Worm (Caenorhabditis elegans) whole organism, L4 larva: ENCODE measurements around the gene pde-2.
A peak's percentile ranks its signal among the peaks of the same experiment; 100 is the strongest.
"Not testable (repeated sequence)": the region's sequence is repeated elsewhere in the genome, so short reads cannot be mapped to it uniquely, and the experiment has no call there.

Experiments used
- F44E2.7 ChIP-seq: fragments of 200-800 bp; sonication (Bioruptor generic); IDR thresholded peaks from 2 replicates; pipeline ENCODE4 v2.1.2; 2022; ENCODE audit warnings: missing genetic modification characterization, missing compliant biosample characterization
- T26A8.4 ChIP-seq: fragments of 200-800 bp; sonication (Bioruptor generic); IDR thresholded peaks from 2 replicates; pipeline ENCODE4 v1.3.6; 2022; ENCODE audit warnings: missing genetic modification characterization, missing compliant biosample characterization
- Y48G9A.11 ChIP-seq: fragments of 200-800 bp; sonication (Bioruptor generic); IDR thresholded peaks from 2 replicates; pipeline ENCODE4 v1.3.6; 2022; ENCODE audit warnings: missing genetic modification reagents, missing genetic modification characterization, missing compliant biosample characterization
- ZK337.2 ChIP-seq: fragments of 200-800 bp; sonication (Bioruptor generic); IDR thresholded peaks from 2 replicates; pipeline ENCODE4 v1.3.6; 2022; ENCODE audit warnings: missing genetic modification reagents, missing genetic modification characterization, missing compliant biosample characterization
- aha-1 ChIP-seq: fragments of 150-350 bp; peaks from one replicate; lab custom pipeline; 2014; ENCODE audit warnings: missing biosample characterization, missing genetic modification characterization
- ceh-62 ChIP-seq: sonication (generic microtip); optimal IDR thresholded peaks from 2 replicates; lab custom pipeline; 2017; ENCODE audit warnings: missing biosample characterization, missing genetic modification characterization
- cey-2 ChIP-seq: sonication (generic microtip); optimal IDR thresholded peaks from 3 replicates; lab custom pipeline; 2017; ENCODE audit warnings: missing genetic modification characterization, mild to moderate bottlenecking, missing compliant biosample characterization, antibody characterized with exemption, borderline replicate concordance; ENCODE audit not compliant: insufficient read depth
- daf-16 ChIP-seq, 3 experiments: sonication (generic microtip); optimal IDR thresholded peaks; 2 replicates each; lab custom pipeline; 2016 to 2017; ENCODE audit warnings: missing genetic modification characterization in 3 of 3, missing genetic modification reagents in 3 of 3, mild to moderate bottlenecking in 2 of 3, missing compliant biosample characterization in 2 of 3, missing biosample characterization in 1 of 3, moderate library complexity in 1 of 3
- daf-19 ChIP-seq: fragments of 200-800 bp; sonication (Bioruptor generic); conservative IDR thresholded peaks from 2 replicates; pipeline ENCODE4 v1.3.6; 2022; ENCODE audit warnings: missing genetic modification characterization, missing compliant biosample characterization
- dmd-8 ChIP-seq: fragments of 200-800 bp; sonication (Bioruptor generic); IDR thresholded peaks from 2 replicates; pipeline ENCODE4 v1.3.6; 2022; ENCODE audit warnings: missing genetic modification characterization, missing compliant biosample characterization
- dmd-9 ChIP-seq: fragments of 200-800 bp; sonication (Bioruptor generic); IDR thresholded peaks from 2 replicates; pipeline ENCODE4 v1.3.6; 2022; ENCODE audit warnings: missing genetic modification reagents, missing genetic modification characterization, missing compliant biosample characterization
- dve-1 ChIP-seq: sonication (generic microtip); optimal IDR thresholded peaks from 2 replicates; lab custom pipeline; 2017; ENCODE audit warnings: antibody characterized with exemption, mild to moderate bottlenecking, missing genetic modification characterization, missing compliant biosample characterization; ENCODE audit not compliant: insufficient read depth
- hlh-11 ChIP-seq: fragments of 200-800 bp; sonication (Bioruptor generic); optimal IDR thresholded peaks from 2 replicates; lab custom pipeline; 2018; ENCODE audit warnings: mild to moderate bottlenecking, missing genetic modification characterization, missing compliant biosample characterization
- hlh-30 ChIP-seq: sonication (generic microtip); optimal IDR thresholded peaks from 2 replicates; lab custom pipeline; 2017; ENCODE audit warnings: antibody characterized with exemption, mild to moderate bottlenecking, missing genetic modification characterization, missing compliant biosample characterization; ENCODE audit not compliant: insufficient read depth
- lin-1 ChIP-seq: fragments of 200-800 bp; sonication (Bioruptor generic); IDR thresholded peaks from 2 replicates; pipeline ENCODE4 v1.3.6; 2022; ENCODE audit warnings: missing genetic modification reagents, missing genetic modification characterization, missing compliant biosample characterization
- lin-13 ChIP-seq: fragments of 150-350 bp; optimal IDR thresholded peaks from 2 replicates; lab custom pipeline; 2014; ENCODE audit warnings: missing biosample characterization, missing genetic modification reagents, missing genetic modification characterization
- lin-15B ChIP-seq: fragments of 150-350 bp; sonication (generic microtip); optimal IDR thresholded peaks from 3 replicates; lab custom pipeline; 2014; ENCODE audit warnings: missing biosample characterization, missing genetic modification characterization
- madf-9 ChIP-seq: fragments of 200-800 bp; sonication (Bioruptor generic); conservative IDR thresholded peaks from 2 replicates; pipeline ENCODE4 v1.3.6; 2022; ENCODE audit warnings: missing genetic modification reagents, missing genetic modification characterization, missing compliant biosample characterization
- mdl-1 ChIP-seq, 2 experiments: fragments of 150-350 bp in 1 of 2; sonication (generic microtip) in 1 of 2; optimal IDR thresholded peaks; 2 replicates each; lab custom pipeline; 2014 to 2017; ENCODE audit warnings: missing biosample characterization in 2 of 2, missing genetic modification characterization in 2 of 2
- mep-1 ChIP-seq: fragments of 150-350 bp; sonication (generic microtip); optimal IDR thresholded peaks from 3 replicates; lab custom pipeline; 2014; ENCODE audit warnings: missing biosample characterization, missing genetic modification characterization
- mes-2 ChIP-seq: sonication (generic microtip); optimal IDR thresholded peaks from 2 replicates; lab custom pipeline; 2016; ENCODE audit warnings: missing genotype, mild to moderate bottlenecking, missing genetic modification characterization, missing compliant biosample characterization; ENCODE audit not compliant: poor library complexity, severe bottlenecking
- mxl-3 ChIP-seq: fragments of 200-800 bp; sonication (Bioruptor generic); optimal IDR thresholded peaks from 2 replicates; lab custom pipeline; 2018; ENCODE audit warnings: mild to moderate bottlenecking, missing genetic modification characterization, missing compliant biosample characterization
- nhr-111 ChIP-seq: fragments of 200-800 bp; sonication (Bioruptor generic); optimal IDR thresholded peaks from 2 replicates; lab custom pipeline; 2018; ENCODE audit warnings: mild to moderate bottlenecking, missing genetic modification characterization, missing compliant biosample characterization
- nhr-237 ChIP-seq: sonication (generic microtip); optimal IDR thresholded peaks from 2 replicates; lab custom pipeline; 2017; ENCODE audit warnings: missing biosample characterization, missing genetic modification characterization
- nhr-28 ChIP-seq: fragments of 150-350 bp; optimal IDR thresholded peaks from 2 replicates; lab custom pipeline; 2014; ENCODE audit warnings: missing biosample characterization, missing genetic modification characterization
- nhr-41 ChIP-seq: fragments of 200-800 bp; sonication (Bioruptor generic); IDR thresholded peaks from 2 replicates; pipeline ENCODE4 v1.3.6; 2022; ENCODE audit warnings: missing genetic modification reagents, missing genetic modification characterization, missing compliant biosample characterization
- pha-4 ChIP-seq, 2 experiments: fragments of 150-350 bp in 1 of 2; fragments of 200-800 bp in 1 of 2; sonication (Bioruptor generic) in 1 of 2; IDR thresholded peaks in 1 of 2; optimal IDR thresholded peaks in 1 of 2; 2 replicates each; pipeline versions ENCODE4 v1.3.6 to Lab custom; 2014 to 2022; ENCODE audit warnings: missing genetic modification characterization in 2 of 2, missing genetic modification reagents in 2 of 2, missing biosample characterization in 1 of 2, missing compliant biosample characterization in 1 of 2
- pqm-1 ChIP-seq: sonication (generic microtip); optimal IDR thresholded peaks from 2 replicates; lab custom pipeline; 2017; ENCODE audit warnings: missing biosample characterization, missing genetic modification characterization
- rbr-2 ChIP-seq: sonication (generic microtip); optimal IDR thresholded peaks from 2 replicates; lab custom pipeline; 2016; ENCODE audit warnings: missing genotype, missing genetic modification characterization, missing compliant biosample characterization
- set-16 ChIP-seq: fragments of 200-800 bp; sonication (Bioruptor generic); IDR thresholded peaks from 2 replicates; pipeline ENCODE4 v1.3.6; 2022; ENCODE audit warnings: missing genetic modification reagents, missing genetic modification characterization, missing compliant biosample characterization
- spr-1 ChIP-seq: sonication (generic microtip); optimal IDR thresholded peaks from 2 replicates; lab custom pipeline; 2016; ENCODE audit warnings: mild to moderate bottlenecking, missing genetic modification characterization, missing compliant biosample characterization
- tag-97 ChIP-seq: fragments of 200-800 bp; sonication (Bioruptor generic); IDR thresholded peaks from 2 replicates; pipeline ENCODE4 v1.3.6; 2022; ENCODE audit warnings: missing genetic modification characterization, missing compliant biosample characterization
- vab-7 ChIP-seq: fragments of 200-800 bp; sonication (Bioruptor generic); IDR thresholded peaks from 2 replicates; pipeline ENCODE4 v1.3.6; 2022; ENCODE audit warnings: missing genetic modification reagents, missing genetic modification characterization, missing compliant biosample characterization
- zfp-2 ChIP-seq: sonication (generic microtip); optimal IDR thresholded peaks from 2 replicates; lab custom pipeline; 2016; ENCODE audit warnings: mild to moderate bottlenecking, missing genetic modification characterization, missing compliant biosample characterization

pde-2 gene

ce11 chrIII:9012309-9012708 is 30.6 kb upstream of the pde-2 start, which contains the start of gene F59B2.9 (continued):
- no peak for TF ChIP-seq zfp-2 (tag; lab: Kevin White, UChicago)

- TF ChIP-seq pqm-1 (tag; lab: Kevin White, UChicago) (no peak), Y48G9A.11 (GFP tag; lab: Robert Waterston, UW) (no peak), aha-1 (peak; percentile 6), ZK337.2 (no peak), set-16 (no peak), mes-2 (tag; lab: Kevin White, UChicago) (peak; percentile 29), tag-97 (GFP tag; lab: Robert Waterston, UW) (no peak), lin-1 (GFP tag; lab: Robert Waterston, UW) (no peak)
- TF ChIP-seq, all 104 proteins: peak for 2
Measured at ce11 chrIII:9010047-9010446, 28.4 kb upstream of the pde-2 start, which contains the start of gene F59B2.8. Gene F59B2.8 (minus strand): TSS chrIII:9010197.

- TF ChIP-seq mes-2 (tag; lab: Kevin White, UChicago), result peak; percentile 51
- TF ChIP-seq F44E2.7 (GFP tag; lab: Robert Waterston, UW), result no peak
- peak; percentile 4 for TF ChIP-seq rbr-2 (tag; lab: Kevin White, UChicago)
- TF ChIP-seq mxl-3 (GFP tag; lab: Kevin White, UChicago), result peak; percentile 27
- TF ChIP-seq mdl-1 (tag; optimal IDR thresholded peaks at IDR 0.05; lab: Kevin White, UChicago), result peak in 1 of 2 experiments; percentile 12
- no peak for TF ChIP-seq ceh-62 (tag; lab: Kevin White, UChicago)
- peak; percentile 63; the same call in 1 of the 2 replicates for TF ChIP-seq madf-9 (GFP tag; lab: Robert Waterston, UW)
- peak; percentile 48 for TF ChIP-seq dve-1
- peak; percentile 20 for TF ChIP-seq mep-1 (tag; lab: Kevin White, UChicago)
- no peak for TF ChIP-seq lin-15B (tag; lab: Kevin White, UChicago)
- no peak for TF ChIP-seq daf-16 (GFP tag; optimal IDR thresholded peaks at IDR 0.05; lab: Kevin White, UChicago)
- peak; percentile 79 for TF ChIP-seq daf-16 (tag; optimal IDR thresholded peaks at IDR 0.05; lab: Kevin White, UChicago)
- TF ChIP-seq spr-1 (tag; lab: Kevin White, UChicago), result no peak
- TF ChIP-seq aha-1, result peak; percentile 71
- no peak for TF ChIP-seq pha-4 (GFP tag; IDR thresholded peaks at IDR 0.05; lab: Robert Waterston, UW)
- TF ChIP-seq pha-4 (tag; optimal IDR thresholded peaks at IDR 0.05; lab: Kevin White, UChicago), result peak; percentile 6
- TF ChIP-seq pqm-1 (tag; lab: Kevin White, UChicago), result peak; percentile 17
- peak; percentile 60 for TF ChIP-seq nhr-28 (tag; lab: Kevin White, UChicago)
- no peak for TF ChIP-seq cey-2
- TF ChIP-seq hlh-11, result peak; percentile 83
- TF ChIP-seq dmd-9 (GFP tag; lab: Robert Waterston, UW), result no peak
- TF ChIP-seq nhr-41, result no peak
- no peak for TF ChIP-seq nhr-111 (GFP tag; lab: Kevin White, UChicago)
- TF ChIP-seq hlh-30, result peak; percentile 39
- no peak for TF ChIP-seq vab-7
- no peak for TF ChIP-seq daf-19
Measured at ce11 chrIII:9007183-9007582, 25.5 kb upstream of the pde-2 start.

DNA sequence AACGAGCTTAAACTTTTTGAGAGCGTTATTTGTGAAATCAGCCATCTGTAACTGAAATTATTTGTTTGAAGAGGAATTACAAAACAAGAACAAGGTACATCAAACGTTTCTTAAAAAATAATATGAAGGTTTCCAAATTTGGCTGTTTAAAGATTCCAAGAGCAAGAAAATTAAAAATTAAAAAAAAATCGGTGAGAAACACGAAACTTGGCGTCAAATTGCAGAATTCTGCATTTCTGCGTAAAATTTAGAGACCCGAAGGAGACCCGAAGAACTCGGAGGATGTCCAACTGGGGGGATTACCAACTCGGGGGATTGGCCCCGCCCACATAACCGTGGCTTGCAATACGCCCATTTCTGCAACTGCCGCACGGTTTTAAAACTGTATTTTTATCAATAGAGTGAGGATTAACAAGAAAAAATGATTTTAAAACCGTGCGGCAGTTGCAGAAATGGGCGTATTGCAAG is 24.2 kb upstream of the pde-2 start, which contains the start of gene rab-6.1:
TSS of gene rab-6.1 (minus strand) at position 51 of the 468 bp plus-strand sequence.
- TF ChIP-seq dmd-8, ZK337.2, lin-13: not testable (repeated sequence)

DNA sequence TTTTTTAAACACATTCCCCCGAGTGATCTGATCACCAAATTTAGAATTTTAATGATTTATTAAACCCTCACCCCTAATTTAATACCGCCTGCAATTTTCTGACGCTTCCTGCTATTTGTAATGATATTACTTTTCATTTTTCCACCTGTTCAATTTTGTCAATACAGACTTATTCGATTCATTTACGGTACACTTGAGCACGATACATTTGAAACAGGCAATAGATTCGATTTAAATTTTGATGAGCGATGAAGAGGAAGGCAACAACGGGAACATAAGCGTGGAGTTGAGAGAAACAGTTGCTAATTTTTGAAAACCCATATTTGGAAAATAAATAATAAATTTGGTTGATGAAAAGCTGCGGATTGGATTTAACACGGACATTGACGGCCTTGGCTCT is 23.0 kb upstream of the pde-2 start:
- TF ChIP-seq nhr-237 (no peak), T26A8.4 (GFP tag; lab: Robert Waterston, UW) (no peak), aha-1 (peak; percentile 1)
